Worm (Caenorhabditis elegans) whole organism, midembryonic: ENCODE results near the gene daf-4.

Experiments used
- T22C8.4 ChIP-seq: fragments of 200-800 bp; sonication (Bioruptor generic); IDR thresholded peaks from 2 replicates; pipeline ENCODE4 v1.3.6; 2022; ENCODE audit warnings: missing genetic modification characterization, missing compliant biosample characterization
- cog-1 ChIP-seq: sonication (generic microtip); optimal IDR thresholded peaks from 2 replicates; lab custom pipeline; 2016; ENCODE audit warnings: missing genetic modification characterization, missing compliant biosample characterization
- flt-1 ChIP-seq: fragments of 200-800 bp; sonication (Bioruptor generic); IDR thresholded peaks from 2 replicates; pipeline ENCODE4 v1.3.6; 2022; ENCODE audit warnings: missing genetic modification characterization, missing compliant biosample characterization
- klf-2 ChIP-seq: fragments of 200-800 bp; sonication (Bioruptor generic); conservative IDR thresholded peaks from 2 replicates; pipeline ENCODE4 v1.3.6; 2022; ENCODE audit warnings: missing genetic modification reagents, missing genetic modification characterization, missing compliant biosample characterization
- med-1 ChIP-seq: sonication (generic microtip); optimal IDR thresholded peaks from 2 replicates; lab custom pipeline; 2017; ENCODE audit warnings: missing genetic modification characterization, mild to moderate bottlenecking, missing compliant biosample characterization, antibody characterized with exemption, missing genetic modification reagents; ENCODE audit not compliant: insufficient read depth
- ref-1 ChIP-seq: fragments of 200-800 bp; sonication (Bioruptor generic); conservative IDR thresholded peaks from 2 replicates; pipeline ENCODE4 v1.3.6; 2022; ENCODE audit warnings: missing genetic modification reagents, missing genetic modification characterization, missing compliant biosample characterization
- tab-1 ChIP-seq: fragments of 200-800 bp; sonication (Bioruptor generic); IDR thresholded peaks from 2 replicates; pipeline ENCODE4 v1.3.6; 2022; ENCODE audit warnings: missing genetic modification characterization, missing compliant biosample characterization
- ztf-23 ChIP-seq: fragments of 200-800 bp; sonication (Bioruptor generic); IDR thresholded peaks from 2 replicates; pipeline ENCODE4 v1.3.6; 2022; ENCODE audit warnings: missing genetic modification reagents, missing genetic modification characterization, missing compliant biosample characterization
- ztf-29 ChIP-seq: fragments of 200-800 bp; sonication (Bioruptor generic); IDR thresholded peaks from 2 replicates; pipeline ENCODE4 v1.3.6; 2022; ENCODE audit warnings: missing genetic modification reagents, missing genetic modification characterization, missing compliant biosample characterization

Gene daf-4

ce11 chrIII:5622232-5623009, 2.5 kb upstream of the daf-4 start:
- TF ChIP-seq ztf-23 (GFP tag; lab: Robert Waterston, UW) (no peak), cog-1 (no peak), ztf-29 (GFP tag; lab: Robert Waterston, UW) (no peak), T22C8.4 (GFP tag; lab: Robert Waterston, UW) (no peak), flt-1 (GFP tag; lab: Robert Waterston, UW) (no peak), ref-1 (GFP tag; lab: Robert Waterston, UW) (no peak)

DNA sequence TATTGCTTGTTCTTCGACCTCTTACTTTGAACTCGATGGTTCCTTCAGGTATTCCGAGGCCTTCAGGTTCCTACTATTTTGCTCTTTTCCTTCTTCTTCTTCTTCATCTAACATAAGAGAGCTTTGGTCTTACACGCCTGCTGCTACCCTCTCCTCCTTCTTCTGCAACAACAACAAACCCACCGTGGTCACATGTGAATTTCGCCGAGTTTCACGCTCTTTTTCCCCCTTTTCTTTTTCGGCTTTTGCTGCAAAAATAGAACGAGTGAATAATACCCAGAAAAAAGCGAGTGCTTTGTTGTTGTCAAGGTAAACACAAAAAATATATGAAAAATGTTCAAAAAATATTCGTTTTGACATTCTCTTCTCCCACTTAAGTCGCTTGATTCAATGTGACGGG, 1.5 kb upstream of the daf-4 start:
- TF ChIP-seq ref-1 (GFP tag; lab: Robert Waterston, UW) = no peak
- TF ChIP-seq tab-1 (GFP tag; lab: Robert Waterston, UW) = no peak

ce11 chrIII:5629225-5629624, 4.3 kb downstream of the daf-4 start:
- no peak for TF ChIP-seq ztf-29 (GFP tag; lab: Robert Waterston, UW)
- no peak for TF ChIP-seq klf-2
- no peak for TF ChIP-seq ztf-23 (GFP tag; lab: Robert Waterston, UW)
- TF ChIP-seq tab-1 (GFP tag; lab: Robert Waterston, UW) = no peak
- no peak for TF ChIP-seq flt-1 (GFP tag; lab: Robert Waterston, UW)
- no peak for TF ChIP-seq cog-1
- TF ChIP-seq T22C8.4 (GFP tag; lab: Robert Waterston, UW) = no peak
- no peak for TF ChIP-seq med-1 (GFP tag; lab: Kevin White, UChicago)
- TF ChIP-seq ref-1 (GFP tag; lab: Robert Waterston, UW) = no peak

DNA sequence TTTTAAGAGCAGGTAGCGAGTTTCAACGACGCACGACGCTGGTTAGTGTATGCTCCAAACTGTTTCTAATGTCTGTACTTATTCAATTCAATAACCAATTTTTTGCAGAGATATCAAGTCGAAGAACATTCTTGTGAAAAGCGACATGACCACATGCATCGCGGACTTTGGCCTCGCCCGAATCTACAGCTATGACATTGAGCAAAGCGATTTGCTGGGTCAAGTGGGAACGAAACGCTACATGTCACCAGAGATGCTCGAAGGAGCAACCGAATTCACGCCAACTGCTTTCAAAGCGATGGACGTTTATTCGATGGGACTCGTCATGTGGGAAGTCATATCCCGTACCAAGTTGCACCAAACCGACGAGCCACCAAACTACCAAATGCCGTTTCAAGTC, 5.4 kb downstream of the daf-4 start:
- TF ChIP-seq ztf-23 (GFP tag; lab: Robert Waterston, UW) (no peak), klf-2 (no peak), tab-1 (GFP tag; lab: Robert Waterston, UW) (no peak), ref-1 (GFP tag; lab: Robert Waterston, UW) (no peak), flt-1 (GFP tag; lab: Robert Waterston, UW) (no peak)

ce11 chrIII:5632426-5632976, 7.6 kb downstream of the daf-4 start:
- TF ChIP-seq tab-1 (GFP tag; lab: Robert Waterston, UW) (no peak), ztf-29 (GFP tag; lab: Robert Waterston, UW) (no peak), klf-2 (no peak), flt-1 (GFP tag; lab: Robert Waterston, UW) (no peak), ref-1 (GFP tag; lab: Robert Waterston, UW) (no peak), cog-1 (no peak), ztf-23 (GFP tag; lab: Robert Waterston, UW) (no peak), med-1 (GFP tag; lab: Kevin White, UChicago) (no peak), T22C8.4 (GFP tag; lab: Robert Waterston, UW) (no peak)

- TF ChIP-seq ztf-23 (GFP tag; lab: Robert Waterston, UW) = no peak
- no peak for TF ChIP-seq klf-2
- no peak for TF ChIP-seq cog-1
- no peak for TF ChIP-seq ref-1 (GFP tag; lab: Robert Waterston, UW)
- no peak for TF ChIP-seq med-1 (GFP tag; lab: Kevin White, UChicago)
- TF ChIP-seq tab-1 (GFP tag; lab: Robert Waterston, UW) = no peak
- no peak for TF ChIP-seq flt-1 (GFP tag; lab: Robert Waterston, UW)
- TF ChIP-seq ztf-29 (GFP tag; lab: Robert Waterston, UW) = no peak
- no peak for TF ChIP-seq T22C8.4 (GFP tag; lab: Robert Waterston, UW)
Measured at ce11 chrIII:5634509-5634908, 9.6 kb downstream of the daf-4 start.

ce11 chrIII:5635179-5635578, 10.2 kb downstream of the daf-4 start, which contains the start of gene ckk-1:
Gene ckk-1, plus strand, starts transcription at chrIII:5635479.
- TF ChIP-seq T22C8.4 (GFP tag; lab: Robert Waterston, UW) (no peak), tab-1 (GFP tag; lab: Robert Waterston, UW) (no peak), flt-1 (GFP tag; lab: Robert Waterston, UW) (no peak), ztf-29 (GFP tag; lab: Robert Waterston, UW) (no peak), klf-2 (no peak), ztf-23 (GFP tag; lab: Robert Waterston, UW) (no peak), cog-1 (no peak), med-1 (GFP tag; lab: Kevin White, UChicago) (no peak), ref-1 (GFP tag; lab: Robert Waterston, UW) (no peak)

DNA sequence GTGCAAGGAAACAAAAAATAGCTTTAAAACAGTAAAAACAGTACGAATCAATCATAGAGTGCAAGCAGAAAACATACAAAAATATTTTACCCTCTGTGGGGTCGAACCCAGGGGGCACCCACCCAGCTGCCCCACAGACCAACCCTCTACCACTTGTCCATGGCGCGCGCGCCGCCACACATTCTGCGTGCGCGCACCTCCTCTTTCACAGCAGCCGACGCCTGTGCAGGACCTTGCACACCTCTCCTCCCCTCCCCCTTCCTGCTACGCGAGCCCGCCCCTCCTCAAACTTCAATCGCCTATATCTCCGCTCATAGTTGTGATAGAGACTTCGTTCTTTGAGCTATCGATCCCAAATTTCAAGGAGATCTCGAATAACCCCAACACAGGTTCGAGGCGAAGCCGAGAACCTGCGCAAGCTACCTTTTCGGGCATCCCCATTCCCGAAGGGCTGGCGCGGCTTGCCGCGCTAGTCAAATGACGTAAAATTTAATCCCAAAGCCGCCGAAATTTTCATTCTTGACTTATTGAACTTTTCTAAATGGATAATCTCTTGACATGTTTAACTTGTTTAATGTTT, 12.5 kb downstream of the daf-4 start:
- peak; percentile 48; the same call in 1 of the 2 replicates for TF ChIP-seq klf-2
- 0 out of 2 replicates have a peak, but pooled peaks have one; percentile 14 for TF ChIP-seq T22C8.4 (GFP tag; lab: Robert Waterston, UW)
- peak; percentile 55; the same call in 1 of the 2 replicates for TF ChIP-seq ztf-23 (GFP tag; lab: Robert Waterston, UW)
- peak; percentile 75; the same call in 1 of the 2 replicates for TF ChIP-seq tab-1 (GFP tag; lab: Robert Waterston, UW)
- TF ChIP-seq flt-1 (GFP tag; lab: Robert Waterston, UW) = peak; percentile 82

ce11 chrIII:5639893-5640292, 15.0 kb downstream of the daf-4 start:
- TF ChIP-seq klf-2 (no peak), ztf-23 (GFP tag; lab: Robert Waterston, UW) (no peak), cog-1 (no peak), med-1 (GFP tag; lab: Kevin White, UChicago) (no peak), ref-1 (GFP tag; lab: Robert Waterston, UW) (no peak), ztf-29 (GFP tag; lab: Robert Waterston, UW) (no peak), tab-1 (GFP tag; lab: Robert Waterston, UW) (no peak), flt-1 (GFP tag; lab: Robert Waterston, UW) (no peak), T22C8.4 (GFP tag; lab: Robert Waterston, UW) (no peak)
